Fruit fly (Drosophila melanogaster) whole organism, embryonic: ENCODE results near the gene sick.
A peak's percentile ranks its signal among the peaks of the same experiment; 100 is the strongest.

Experiments
- CG10267 ChIP-seq: fragments of 200-800 bp; sonication (Bioruptor generic); optimal IDR thresholded peaks from 2 replicates; lab custom pipeline; 2018; ENCODE audit warnings: missing biosample characterization, mild to moderate bottlenecking, missing genetic modification characterization, moderate library complexity
- CG10321 ChIP-seq: fragments of 200-800 bp; sonication (Bioruptor generic); IDR thresholded peaks from 2 replicates; pipeline ENCODE4 v1.3.6; 2022; ENCODE audit warnings: missing biosample characterization, missing genetic modification characterization
- CG10543 ChIP-seq: fragments of 200-800 bp; sonication (Bioruptor generic); optimal IDR thresholded peaks from 3 replicates; lab custom pipeline; 2017; ENCODE audit warnings: missing biosample characterization, mild to moderate bottlenecking, missing genetic modification characterization, moderate library complexity
- CG11456 ChIP-seq: fragments of 200-800 bp; sonication (Bioruptor generic); IDR thresholded peaks from 3 replicates; pipeline ENCODE4 v1.3.6; 2022; ENCODE audit warnings: missing biosample characterization, missing genetic modification characterization
- CG13624 ChIP-seq: fragments of 200-800 bp; sonication (Bioruptor generic); optimal IDR thresholded peaks from 2 replicates; lab custom pipeline; 2016; ENCODE audit warnings: missing biosample characterization, missing genetic modification characterization
- CG15073 ChIP-seq: fragments of 200-800 bp; sonication (Bioruptor generic); optimal IDR thresholded peaks from 2 replicates; lab custom pipeline; 2016; ENCODE audit warnings: missing biosample characterization, missing genetic modification characterization
- CG1647 ChIP-seq: fragments of 200-800 bp; sonication (Bioruptor generic); optimal IDR thresholded peaks from 3 replicates; lab custom pipeline; 2016; ENCODE audit warnings: missing biosample characterization, missing genetic modification characterization
- CG1792 ChIP-seq: fragments of 200-800 bp; sonication (Bioruptor generic); optimal IDR thresholded peaks from 2 replicates; lab custom pipeline; 2016; ENCODE audit warnings: missing biosample characterization, missing genetic modification characterization
- CG18619 ChIP-seq: fragments of 200-800 bp; sonication (Bioruptor generic); optimal IDR thresholded peaks from 3 replicates; lab custom pipeline; 2017; ENCODE audit warnings: missing biosample characterization, mild to moderate bottlenecking, missing genetic modification characterization
- CG2116 ChIP-seq: fragments of 200-800 bp; sonication (Bioruptor generic); optimal IDR thresholded peaks from 3 replicates; lab custom pipeline; 2018; ENCODE audit warnings: missing biosample characterization, mild to moderate bottlenecking, missing genetic modification characterization
- CG2199 ChIP-seq: fragments of 200-800 bp; sonication (Bioruptor generic); IDR thresholded peaks from 3 replicates; pipeline ENCODE4 v1.3.6; 2022; ENCODE audit warnings: missing biosample characterization, missing genetic modification characterization
- CG2889 ChIP-seq: fragments of 200-800 bp; sonication (Bioruptor generic); IDR thresholded peaks from 3 replicates; pipeline ENCODE4 v1.3.6; 2022; ENCODE audit warnings: missing biosample characterization, missing genetic modification characterization
- CG30020 ChIP-seq: fragments of 200-800 bp; optimal IDR thresholded peaks from 2 replicates; lab custom pipeline; 2019; ENCODE audit warnings: missing biosample characterization, mild to moderate bottlenecking, missing genetic modification characterization, moderate library complexity
- CG30403 ChIP-seq: fragments of 200-800 bp; sonication (Bioruptor generic); optimal IDR thresholded peaks from 3 replicates; lab custom pipeline; 2016; ENCODE audit warnings: missing biosample characterization, missing genetic modification characterization
- CG30431 ChIP-seq: fragments of 200-800 bp; sonication (Bioruptor generic); optimal IDR thresholded peaks from 2 replicates; lab custom pipeline; 2017; ENCODE audit warnings: missing biosample characterization, missing genetic modification characterization
- CG31388 ChIP-seq: fragments of 200-800 bp; sonication (Bioruptor generic); optimal IDR thresholded peaks from 2 replicates; lab custom pipeline; 2016; ENCODE audit warnings: missing biosample characterization, missing genetic modification characterization
- CG34376 ChIP-seq: fragments of 200-800 bp; sonication (Bioruptor generic); optimal IDR thresholded peaks from 2 replicates; lab custom pipeline; 2018; ENCODE audit warnings: missing biosample characterization, mild to moderate bottlenecking, missing genetic modification characterization
- CG4617 ChIP-seq: fragments of 200-800 bp; sonication (Bioruptor generic); optimal IDR thresholded peaks from 3 replicates; lab custom pipeline; 2016; ENCODE audit warnings: missing biosample characterization, missing genetic modification characterization, borderline replicate concordance
- CG6272 ChIP-seq: fragments of 200-800 bp; sonication (Bioruptor generic); IDR thresholded peaks from 2 replicates; pipeline ENCODE4 v1.3.6; 2022; ENCODE audit warnings: missing biosample characterization, missing genetic modification characterization
- CG6683 ChIP-seq: fragments of 200-800 bp; sonication (Bioruptor generic); optimal IDR thresholded peaks from 2 replicates; lab custom pipeline; 2017; ENCODE audit warnings: missing biosample characterization, mild to moderate bottlenecking, missing genetic modification characterization, missing genetic modification reagents
- CG7357 ChIP-seq: fragments of 200-800 bp; sonication (Bioruptor generic); IDR thresholded peaks from 3 replicates; pipeline ENCODE4 v1.3.6; 2022; ENCODE audit warnings: missing biosample characterization, missing genetic modification characterization
- CG8089 ChIP-seq: fragments of 200-800 bp; sonication (Bioruptor generic); optimal IDR thresholded peaks from 3 replicates; lab custom pipeline; 2016; ENCODE audit warnings: missing biosample characterization, missing genetic modification characterization
- Chrac-16 ChIP-seq: fragments of 200-800 bp; sonication (Bioruptor generic); optimal IDR thresholded peaks from 3 replicates; lab custom pipeline; 2016; ENCODE audit warnings: missing biosample characterization, missing genetic modification characterization
- Dip3 ChIP-seq: fragments of 200-800 bp; sonication (Bioruptor generic); optimal IDR thresholded peaks from 3 replicates; lab custom pipeline; 2016; ENCODE audit warnings: missing biosample characterization, missing genetic modification characterization
- Drgx ChIP-seq: fragments of 200-800 bp; sonication (Bioruptor generic); IDR thresholded peaks from 2 replicates; pipeline ENCODE4 v1.3.6; 2022; ENCODE audit warnings: missing biosample characterization, missing genetic modification characterization
- ERR ChIP-seq: fragments of 200-800 bp; sonication (Bioruptor generic); optimal IDR thresholded peaks from 2 replicates; lab custom pipeline; 2016; ENCODE audit warnings: missing biosample characterization, missing genetic modification characterization
- Med ChIP-seq: fragments of 200-800 bp; sonication (Bioruptor generic); peaks from one replicate; lab custom pipeline; 2016; ENCODE audit warnings: missing biosample characterization, missing genetic modification characterization, mild to moderate bottlenecking, inconsistent platforms, moderate library complexity
- Poxn ChIP-seq: fragments of 200-800 bp; sonication (Bioruptor generic); IDR thresholded peaks from 2 replicates; pipeline ENCODE4 v1.3.6; 2022; ENCODE audit warnings: missing biosample characterization, missing genetic modification characterization
- TFAM ChIP-seq: fragments of 200-800 bp; sonication (Bioruptor generic); optimal IDR thresholded peaks from 2 replicates; lab custom pipeline; 2017; ENCODE audit warnings: missing biosample characterization, missing genetic modification characterization, inconsistent platforms
- Usf ChIP-seq: fragments of 200-800 bp; sonication (Bioruptor generic); optimal IDR thresholded peaks from 2 replicates; lab custom pipeline; 2017; ENCODE audit warnings: missing genotype, missing biosample characterization, missing genetic modification characterization
- Vsx1 ChIP-seq: fragments of 200-800 bp; sonication (Bioruptor generic); optimal IDR thresholded peaks from 2 replicates; lab custom pipeline; 2017; ENCODE audit warnings: missing biosample characterization, mild to moderate bottlenecking, missing genetic modification characterization, missing genetic modification reagents
- abd-A ChIP-seq: fragments of 200-800 bp; sonication (Bioruptor generic); optimal IDR thresholded peaks from 3 replicates; lab custom pipeline; 2019; ENCODE audit warnings: missing biosample characterization, mild to moderate bottlenecking, missing genetic modification characterization, moderate library complexity
- ara ChIP-seq: fragments of 200-800 bp; sonication (Bioruptor generic); IDR thresholded peaks from 2 replicates; pipeline ENCODE4 v1.3.6; 2022; ENCODE audit warnings: missing biosample characterization, missing genetic modification characterization
- cwo ChIP-seq: fragments of 200-800 bp; sonication (Bioruptor generic); optimal IDR thresholded peaks from 3 replicates; lab custom pipeline; 2017; ENCODE audit warnings: missing biosample characterization, missing genetic modification characterization, mild to moderate bottlenecking, moderate library complexity, missing genetic modification reagents
- dysf ChIP-seq: fragments of 200-800 bp; sonication (Bioruptor generic); IDR thresholded peaks from 3 replicates; pipeline ENCODE4 v1.3.6; 2022; ENCODE audit warnings: missing biosample characterization, missing genetic modification characterization
- esg ChIP-seq: fragments of 200-800 bp; sonication (Bioruptor generic); conservative IDR thresholded peaks from 2 replicates; pipeline ENCODE4 v1.3.6; 2022; ENCODE audit warnings: missing biosample characterization, missing genetic modification characterization
- exex ChIP-seq: fragments of 200-800 bp; sonication (Bioruptor generic); optimal IDR thresholded peaks from 4 replicates; lab custom pipeline; 2018; ENCODE audit warnings: missing biosample characterization, mild to moderate bottlenecking, missing genetic modification characterization, moderate library complexity
- ind ChIP-seq: fragments of 200-800 bp; sonication (Bioruptor generic); optimal IDR thresholded peaks from 3 replicates; lab custom pipeline; 2016; ENCODE audit warnings: missing biosample characterization, missing genetic modification characterization
- jumu ChIP-seq: fragments of 200-800 bp; sonication (Bioruptor generic); optimal IDR thresholded peaks from 3 replicates; lab custom pipeline; 2016; ENCODE audit warnings: missing biosample characterization, missing genetic modification characterization
- lbe ChIP-seq: fragments of 200-800 bp; sonication (Bioruptor generic); optimal IDR thresholded peaks from 2 replicates; lab custom pipeline; 2016; ENCODE audit warnings: missing biosample characterization, mild to moderate bottlenecking, missing genetic modification characterization
- nau ChIP-seq: fragments of 200-800 bp; sonication (Bioruptor generic); optimal IDR thresholded peaks from 3 replicates; lab custom pipeline; 2017; ENCODE audit warnings: missing biosample characterization, mild to moderate bottlenecking, missing genetic modification characterization, missing genetic modification reagents
- otp ChIP-seq: fragments of 200-800 bp; sonication (Bioruptor generic); IDR thresholded peaks from 3 replicates; pipeline ENCODE4, ENCODE4 v1.3.6; 2022; ENCODE audit warnings: missing biosample characterization, missing genetic modification characterization
- pan ChIP-seq, 4 experiments: fragments of >200 bp in 3 of 4; fragments of 200-800 bp in 1 of 4; sonication (Bioruptor generic) in 1 of 4; optimal IDR thresholded peaks in 3 of 4; IDR thresholded peaks in 1 of 4; 2 replicates each; pipeline versions ENCODE4 v1.3.6 to Lab custom; 2017 to 2022; ENCODE audit warnings: missing biosample characterization in 2 of 4, missing genetic modification characterization in 2 of 4, mixed read lengths in 1 of 4
- row ChIP-seq: fragments of 200-800 bp; sonication (Bioruptor generic); IDR thresholded peaks from 3 replicates; pipeline ENCODE4 v1.3.6; 2022; ENCODE audit warnings: missing biosample characterization, missing genetic modification characterization
- sna ChIP-seq: fragments of 200-800 bp; sonication (Bioruptor generic); IDR thresholded peaks from 2 replicates; pipeline ENCODE4 v1.3.6; 2022; ENCODE audit warnings: missing biosample characterization, missing genetic modification characterization; ENCODE audit not compliant: partially characterized antibody
- tup ChIP-seq: fragments of 200-800 bp; sonication (Bioruptor generic); optimal IDR thresholded peaks from 2 replicates; lab custom pipeline; 2016; ENCODE audit warnings: missing biosample characterization, mild to moderate bottlenecking, missing genetic modification characterization, moderate library complexity
- unpg ChIP-seq: fragments of 200-800 bp; sonication (Bioruptor generic); optimal IDR thresholded peaks from 3 replicates; lab custom pipeline; 2018; ENCODE audit warnings: missing biosample characterization, mild to moderate bottlenecking, missing genetic modification characterization, moderate library complexity

sick gene

DNA sequence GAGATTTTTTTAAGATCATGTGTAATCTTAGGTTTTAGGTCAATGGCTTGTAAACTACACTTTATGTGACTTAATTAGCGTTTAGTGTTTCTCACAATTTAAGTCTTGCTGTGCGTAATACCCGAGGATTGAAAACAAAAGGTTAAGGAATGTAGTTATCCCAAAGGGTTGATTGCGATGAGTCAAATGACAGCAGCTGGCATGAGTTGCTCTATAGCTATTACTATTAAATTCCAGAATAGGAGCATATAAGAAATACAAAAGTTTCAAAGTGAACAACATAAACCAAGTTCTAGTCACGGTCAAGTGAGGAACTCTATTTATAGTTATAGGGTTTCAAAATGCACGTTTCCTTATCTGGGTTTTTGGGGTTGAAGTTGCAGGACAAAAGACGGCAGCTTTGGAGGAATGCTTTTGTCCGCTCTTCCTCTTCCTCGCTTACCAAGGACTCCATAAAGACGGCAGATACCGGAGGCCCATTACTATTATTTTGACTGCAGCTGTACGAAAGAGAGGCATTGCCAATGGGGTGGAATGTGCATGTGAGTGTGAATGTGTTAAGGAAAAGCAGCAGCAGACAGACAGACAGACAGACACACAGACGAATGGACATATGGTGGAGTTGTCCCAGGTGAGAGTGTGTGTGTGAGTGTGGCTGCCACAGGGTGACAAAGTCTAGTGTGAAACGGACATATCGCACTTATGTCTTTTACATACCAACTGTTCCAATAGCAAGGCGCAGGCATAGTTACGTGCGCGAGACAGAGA lies 5.4 kb upstream of the sick start (continued):
- TF ChIP-seq CG31388 (no peak), CG1792 (no peak), ara (0 out of 2 replicates have a peak, but pooled peaks have one; percentile 3), otp (GFP tag; lab: Robert Waterston, UW) (no peak), CG18619 (GFP tag; lab: Kevin White, UChicago) (no peak), CG34376 (no peak), CG4617 (no peak), abd-A (tag; lab: Kevin White, UChicago) (peak; percentile 4), CG30020 (tag; lab: Kevin White, UChicago) (peak; percentile 90), Med (GFP tag; lab: Kevin White, UChicago) (peak; percentile 83), CG11456 (GFP tag; lab: Robert Waterston, UW) (no peak), CG10267 (no peak), Dip3 (GFP tag; lab: Kevin White, UChicago) (no peak), Drgx (GFP tag; lab: Robert Waterston, UW) (no peak)
- TF ChIP-seq, all 482 proteins: peak for 61

DNA sequence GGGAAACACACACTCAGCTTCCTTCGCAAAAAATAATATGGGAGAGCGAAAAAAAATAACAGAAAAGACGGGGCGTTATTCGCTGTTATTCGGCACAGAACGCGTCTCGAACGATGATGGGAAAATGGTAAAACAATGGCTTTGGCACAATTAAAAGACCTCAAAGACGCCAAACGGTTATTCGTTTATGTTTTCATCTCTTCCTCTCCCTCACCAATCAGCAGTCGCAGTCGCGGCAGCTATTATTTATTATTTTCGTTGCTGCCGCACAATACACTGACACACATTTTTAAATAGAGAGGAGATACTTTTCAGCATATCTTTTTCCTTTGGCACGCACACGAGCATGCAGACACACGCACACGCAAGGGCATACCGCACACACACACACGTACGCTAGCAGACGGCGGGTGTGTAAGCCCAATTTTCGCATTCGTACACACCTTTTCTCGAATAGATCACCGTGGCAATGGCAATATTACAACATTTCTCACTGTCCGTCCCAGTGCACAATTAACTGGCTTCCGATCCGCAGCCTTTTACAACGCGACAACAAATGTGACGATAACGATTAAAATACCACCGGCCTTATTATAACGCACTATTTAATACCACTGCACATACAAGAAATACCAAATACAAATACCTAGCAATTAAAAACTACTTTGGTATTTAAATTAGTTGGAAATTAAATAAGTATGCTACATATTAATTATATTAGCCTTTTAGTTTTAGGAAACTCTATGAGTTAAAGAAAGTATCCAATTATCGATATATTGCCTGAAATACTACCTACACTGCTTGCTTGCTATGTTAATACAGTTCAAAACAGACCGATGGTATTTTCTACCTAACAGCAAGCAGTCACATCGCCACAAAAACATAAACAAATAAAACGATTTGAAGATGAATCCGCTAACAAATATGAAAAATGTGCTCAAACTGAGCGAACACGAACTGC lies 4.6 kb upstream of the sick start, which contains the start of the genes CdGAPr and CG10466:
Gene CdGAPr (minus strand): TSS at position 562 of the 961 bp plus-strand sequence.
Gene CG10466 (plus strand): TSS at position 784 of the 961 bp plus-strand sequence.
- TF ChIP-seq CG2889 (GFP tag; lab: Robert Waterston, UW) (no peak), CG7357 (GFP tag; lab: Robert Waterston, UW) (no peak), exex (peak; percentile 1), sna (peak; percentile 22; the same call in 1 of the 2 replicates), Poxn (no peak), CG10321 (no peak), unpg (GFP tag; lab: Kevin White, UChicago) (peak; percentile 26), ind (GFP tag; lab: Kevin White, UChicago) (no peak), CG2116 (peak; percentile 52), tup (GFP tag; lab: Kevin White, UChicago) (no peak), CG13624 (GFP tag; lab: Kevin White, UChicago) (no peak), Vsx1 (peak; percentile 13), jumu (GFP tag; lab: Kevin White, UChicago) (no peak), Chrac-16 (GFP tag; lab: Kevin White, UChicago) (no peak), CG6272 (GFP tag; lab: Robert Waterston, UW) (no peak), ERR (GFP tag; lab: Kevin White, UChicago) (no peak), CG2199 (GFP tag; lab: Robert Waterston, UW) (no peak), nau (no peak), dysf (GFP tag; lab: Robert Waterston, UW) (no peak), pan (optimal IDR thresholded peaks at IDR 0.05; lab: Kevin White, UChicago) (no peak), pan (GFP tag; optimal IDR thresholded peaks at IDR 0.05 in 1 of 2, IDR thresholded peaks at IDR 0.05 in 1 of 2) (no peak), CG10543 (GFP tag; lab: Kevin White, UChicago) (peak; percentile 21), CG30431 (no peak), Usf (GFP tag; lab: Kevin White, UChicago) (no peak), cwo (GFP tag; lab: Kevin White, UChicago) (no peak), esg (GFP tag; lab: Robert Waterston, UW) (no peak), CG8089 (GFP tag; lab: Kevin White, UChicago) (no peak), row (GFP tag; lab: Robert Waterston, UW) (no peak), CG30403 (GFP tag; lab: Kevin White, UChicago) (no peak), lbe (GFP tag; lab: Kevin White, UChicago) (no peak), CG6683 (GFP tag; lab: Kevin White, UChicago) (no peak), CG1647 (GFP tag; lab: Kevin White, UChicago) (no peak), TFAM (GFP tag; lab: Kevin White, UChicago) (no peak), CG15073 (GFP tag; lab: Kevin White, UChicago) (no peak)
